Worm (Caenorhabditis elegans) whole organism, L1 larva: Measurements from ENCODE around the gene nhr-39.

ENCODE experiments used
- C16A3.4 ChIP-seq: fragments of 150-350 bp; optimal IDR thresholded peaks from 2 replicates; lab custom pipeline; 2014; ENCODE audit warnings: missing biosample characterization, missing genetic modification characterization
- C34B4.2 ChIP-seq: sonication (generic microtip); optimal IDR thresholded peaks from 2 replicates; lab custom pipeline; 2017; ENCODE audit warnings: mild to moderate bottlenecking, missing genetic modification characterization, missing compliant biosample characterization
- Y116A8C.19 ChIP-seq: sonication (generic microtip); optimal IDR thresholded peaks from 2 replicates; lab custom pipeline; 2016; ENCODE audit warnings: missing compliant biosample characterization, missing genetic modification characterization, borderline replicate concordance
- aha-1 ChIP-seq: fragments of 150-350 bp; optimal IDR thresholded peaks from 2 replicates; lab custom pipeline; 2014; ENCODE audit warnings: missing biosample characterization, missing genetic modification characterization
- alr-1 ChIP-seq: fragments of 200-800 bp; sonication (Bioruptor generic); optimal IDR thresholded peaks from 2 replicates; lab custom pipeline; 2018; ENCODE audit warnings: borderline replicate concordance, mild to moderate bottlenecking, missing genetic modification characterization, missing compliant biosample characterization
- aly-2 ChIP-seq: fragments of 150-350 bp; optimal IDR thresholded peaks from 2 replicates; lab custom pipeline; 2014; ENCODE audit warnings: missing biosample characterization, missing genetic modification characterization
- ceh-63 ChIP-seq: fragments of 200-800 bp; sonication (Bioruptor generic); optimal IDR thresholded peaks from 2 replicates; lab custom pipeline; 2018; ENCODE audit warnings: mild to moderate bottlenecking, missing genetic modification characterization, missing compliant biosample characterization
- ceh-82 ChIP-seq, 3 experiments: fragments of 150-350 bp in 1 of 3; sonication (generic microtip) in 2 of 3; optimal IDR thresholded peaks; 2 replicates each; lab custom pipeline; 2014 to 2017; ENCODE audit warnings: missing biosample characterization in 3 of 3, missing genetic modification characterization in 3 of 3
- ces-1 ChIP-seq: fragments of 150-350 bp; optimal IDR thresholded peaks from 2 replicates; lab custom pipeline; 2014; ENCODE audit warnings: missing biosample characterization, missing genetic modification reagents, missing genetic modification characterization
- dpl-1 ChIP-seq, 3 experiments: fragments of 150-350 bp in 2 of 3; sonication (generic microtip) in 1 of 3; optimal IDR thresholded peaks; 2 replicates each; lab custom pipeline; 2014 to 2017; ENCODE audit warnings: missing biosample characterization in 3 of 3, missing genetic modification characterization in 3 of 3, missing genetic modification reagents in 3 of 3
- efl-3 ChIP-seq: fragments of 200-800 bp; sonication (Bioruptor generic); optimal IDR thresholded peaks from 2 replicates; lab custom pipeline; 2018; ENCODE audit warnings: mild to moderate bottlenecking, missing genetic modification characterization, missing compliant biosample characterization
- egl-13 ChIP-seq: sonication (generic microtip); optimal IDR thresholded peaks from 2 replicates; lab custom pipeline; 2016; ENCODE audit warnings: missing genotype, missing genetic modification reagents, missing genetic modification characterization, missing compliant biosample characterization
- egl-27 ChIP-seq, 2 experiments: fragments of 150-350 bp in 1 of 2; sonication (generic microtip); optimal IDR thresholded peaks; 3 replicates each; lab custom pipeline; 2017 to 2018; ENCODE audit warnings: missing biosample characterization in 2 of 2, missing genetic modification characterization in 2 of 2, missing genetic modification reagents in 2 of 2
- elt-2 ChIP-seq: sonication (generic microtip); optimal IDR thresholded peaks from 2 replicates; lab custom pipeline; 2016; ENCODE audit warnings: missing genetic modification characterization, mild to moderate bottlenecking, inconsistent platforms, missing compliant biosample characterization, missing genetic modification reagents
- ets-5 ChIP-seq: fragments of 200-800 bp; sonication (Bioruptor generic); IDR thresholded peaks from 2 replicates; pipeline ENCODE4 v1.3.6; 2022; ENCODE audit warnings: missing genetic modification characterization, missing compliant biosample characterization
- fkh-4 ChIP-seq: sonication (generic microtip); optimal IDR thresholded peaks from 2 replicates; lab custom pipeline; 2016; ENCODE audit warnings: missing compliant biosample characterization, missing genetic modification characterization, borderline replicate concordance
- hlh-17 ChIP-seq: fragments of 200-800 bp; sonication (Bioruptor generic); optimal IDR thresholded peaks from 2 replicates; lab custom pipeline; 2018; ENCODE audit warnings: missing genetic modification characterization, mild to moderate bottlenecking, missing compliant biosample characterization, moderate library complexity, borderline replicate concordance
- hpl-2 ChIP-seq: fragments of 150-350 bp; optimal IDR thresholded peaks from 2 replicates; lab custom pipeline; 2014; ENCODE audit warnings: missing biosample characterization, missing genetic modification reagents, missing genetic modification characterization
- irx-1 ChIP-seq: sonication (generic microtip); optimal IDR thresholded peaks from 2 replicates; lab custom pipeline; 2016; ENCODE audit warnings: missing genetic modification characterization, missing compliant biosample characterization
- isw-1 ChIP-seq: fragments of 200-800 bp; sonication (Bioruptor generic); IDR thresholded peaks from 2 replicates; pipeline ENCODE4 v1.3.6; 2022; ENCODE audit warnings: missing genetic modification characterization, missing compliant biosample characterization
- jun-1 ChIP-seq: fragments of 150-350 bp; optimal IDR thresholded peaks from 2 replicates; lab custom pipeline; 2014; ENCODE audit warnings: missing biosample characterization, missing genetic modification reagents, missing genetic modification characterization
- lin-14 ChIP-seq: fragments of 200-800 bp; sonication (Bioruptor generic); optimal IDR thresholded peaks from 2 replicates; lab custom pipeline; 2018; ENCODE audit warnings: mild to moderate bottlenecking, missing genetic modification characterization, moderate library complexity, missing compliant biosample characterization
- lin-15B ChIP-seq: fragments of 150-350 bp; sonication (generic microtip); optimal IDR thresholded peaks from 3 replicates; lab custom pipeline; 2014; ENCODE audit warnings: missing biosample characterization, missing genetic modification characterization
- lin-35 ChIP-seq, 2 experiments: fragments of 150-350 bp; optimal IDR thresholded peaks; 2 replicates each; lab custom pipeline; 2014; ENCODE audit warnings: missing biosample characterization in 2 of 2, missing genetic modification characterization in 2 of 2, missing genetic modification reagents in 2 of 2
- lir-3 ChIP-seq: sonication (generic microtip); optimal IDR thresholded peaks from 2 replicates; lab custom pipeline; 2016; ENCODE audit warnings: mild to moderate bottlenecking, missing genetic modification characterization, moderate library complexity, missing compliant biosample characterization; ENCODE audit not compliant: poor library complexity
- lsy-2 ChIP-seq, 2 experiments: fragments of 150-350 bp; optimal IDR thresholded peaks; 2 replicates each; lab custom pipeline; 2014; ENCODE audit warnings: missing biosample characterization in 2 of 2, missing genetic modification characterization in 2 of 2
- mdl-1 ChIP-seq, 2 experiments: fragments of 150-350 bp; optimal IDR thresholded peaks; 2 replicates each; lab custom pipeline; 2014 to 2017; ENCODE audit warnings: missing biosample characterization in 2 of 2, missing genetic modification characterization in 2 of 2, inconsistent platforms in 1 of 2
- mef-2 ChIP-seq: fragments of 150-350 bp; optimal IDR thresholded peaks from 2 replicates; lab custom pipeline; 2014; ENCODE audit warnings: missing biosample characterization, missing genetic modification characterization
- nhr-11 ChIP-seq: fragments of 150-350 bp; optimal IDR thresholded peaks from 2 replicates; lab custom pipeline; 2014; ENCODE audit warnings: missing biosample characterization, missing genetic modification characterization
- nhr-20 ChIP-seq: sonication (generic microtip); optimal IDR thresholded peaks from 2 replicates; lab custom pipeline; 2016; ENCODE audit warnings: mild to moderate bottlenecking, missing genetic modification characterization, missing compliant biosample characterization
- nhr-237 ChIP-seq: fragments of 150-350 bp; optimal IDR thresholded peaks from 2 replicates; lab custom pipeline; 2014; ENCODE audit warnings: missing biosample characterization, missing genetic modification characterization
- nhr-71 ChIP-seq: sonication (generic microtip); optimal IDR thresholded peaks from 2 replicates; lab custom pipeline; 2016; ENCODE audit warnings: mild to moderate bottlenecking, missing genetic modification characterization, moderate library complexity, missing compliant biosample characterization
- nhr-76 ChIP-seq: sonication (generic microtip); optimal IDR thresholded peaks from 2 replicates; lab custom pipeline; 2017; ENCODE audit warnings: missing biosample characterization, missing genetic modification characterization
- nhr-77 ChIP-seq: fragments of 150-350 bp; optimal IDR thresholded peaks from 2 replicates; lab custom pipeline; 2014; ENCODE audit warnings: missing biosample characterization, missing genetic modification characterization
- nhr-84 ChIP-seq: sonication (generic microtip); optimal IDR thresholded peaks from 2 replicates; lab custom pipeline; 2017; ENCODE audit warnings: missing biosample characterization, missing genetic modification characterization
- pag-3 ChIP-seq: sonication (generic microtip); optimal IDR thresholded peaks from 2 replicates; lab custom pipeline; 2017; ENCODE audit warnings: missing genetic modification characterization, mild to moderate bottlenecking, missing compliant biosample characterization, antibody characterized with exemption, borderline replicate concordance; ENCODE audit not compliant: insufficient read depth
- snu-23 ChIP-seq: sonication (generic microtip); optimal IDR thresholded peaks from 2 replicates; lab custom pipeline; 2016; ENCODE audit warnings: missing genetic modification characterization, missing compliant biosample characterization
- sox-4 ChIP-seq: sonication (generic microtip); optimal IDR thresholded peaks from 2 replicates; lab custom pipeline; 2016; ENCODE audit warnings: missing genetic modification characterization, missing compliant biosample characterization
- sup-37 ChIP-seq: fragments of 200-800 bp; sonication (Bioruptor generic); optimal IDR thresholded peaks from 2 replicates; lab custom pipeline; 2018; ENCODE audit warnings: mild to moderate bottlenecking, missing genetic modification characterization, missing compliant biosample characterization
- swsn-7 ChIP-seq: sonication (generic microtip); optimal IDR thresholded peaks from 2 replicates; lab custom pipeline; 2016; ENCODE audit warnings: missing genetic modification characterization, missing compliant biosample characterization
- tbx-2 ChIP-seq: sonication (generic microtip); optimal IDR thresholded peaks from 2 replicates; lab custom pipeline; 2016; ENCODE audit warnings: missing genetic modification characterization, missing compliant biosample characterization
- unc-30 ChIP-seq: sonication (generic microtip); optimal IDR thresholded peaks from 2 replicates; lab custom pipeline; 2017; ENCODE audit warnings: missing biosample characterization, missing genetic modification characterization
- unc-62 ChIP-seq: fragments of 150-350 bp; optimal IDR thresholded peaks from 2 replicates; lab custom pipeline; 2014; ENCODE audit warnings: missing biosample characterization, missing genetic modification reagents, missing genetic modification characterization
- unc-86 ChIP-seq: sonication (generic microtip); optimal IDR thresholded peaks from 2 replicates; lab custom pipeline; 2016; ENCODE audit warnings: missing genetic modification characterization, missing compliant biosample characterization
- unc-98 ChIP-seq: fragments of 200-800 bp; sonication (Bioruptor generic); IDR thresholded peaks from 2 replicates; pipeline ENCODE4 v1.3.6; 2022; ENCODE audit warnings: missing genetic modification characterization, missing compliant biosample characterization
- xbp-1 ChIP-seq: sonication (generic microtip); optimal IDR thresholded peaks from 2 replicates; lab custom pipeline; 2016; ENCODE audit warnings: missing genetic modification characterization, missing compliant biosample characterization
- zip-4 ChIP-seq: fragments of 200-800 bp; sonication (Bioruptor generic); optimal IDR thresholded peaks from 2 replicates; lab custom pipeline; 2018; ENCODE audit warnings: mild to moderate bottlenecking, missing genetic modification characterization, moderate library complexity, missing compliant biosample characterization
- ztf-11 ChIP-seq, 2 experiments: sonication (generic microtip); optimal IDR thresholded peaks; 2 replicates each; lab custom pipeline; 2016 to 2017; ENCODE audit warnings: missing genetic modification characterization in 2 of 2, missing biosample characterization in 1 of 2, missing compliant biosample characterization in 1 of 2

The nhr-39 gene

DNA sequence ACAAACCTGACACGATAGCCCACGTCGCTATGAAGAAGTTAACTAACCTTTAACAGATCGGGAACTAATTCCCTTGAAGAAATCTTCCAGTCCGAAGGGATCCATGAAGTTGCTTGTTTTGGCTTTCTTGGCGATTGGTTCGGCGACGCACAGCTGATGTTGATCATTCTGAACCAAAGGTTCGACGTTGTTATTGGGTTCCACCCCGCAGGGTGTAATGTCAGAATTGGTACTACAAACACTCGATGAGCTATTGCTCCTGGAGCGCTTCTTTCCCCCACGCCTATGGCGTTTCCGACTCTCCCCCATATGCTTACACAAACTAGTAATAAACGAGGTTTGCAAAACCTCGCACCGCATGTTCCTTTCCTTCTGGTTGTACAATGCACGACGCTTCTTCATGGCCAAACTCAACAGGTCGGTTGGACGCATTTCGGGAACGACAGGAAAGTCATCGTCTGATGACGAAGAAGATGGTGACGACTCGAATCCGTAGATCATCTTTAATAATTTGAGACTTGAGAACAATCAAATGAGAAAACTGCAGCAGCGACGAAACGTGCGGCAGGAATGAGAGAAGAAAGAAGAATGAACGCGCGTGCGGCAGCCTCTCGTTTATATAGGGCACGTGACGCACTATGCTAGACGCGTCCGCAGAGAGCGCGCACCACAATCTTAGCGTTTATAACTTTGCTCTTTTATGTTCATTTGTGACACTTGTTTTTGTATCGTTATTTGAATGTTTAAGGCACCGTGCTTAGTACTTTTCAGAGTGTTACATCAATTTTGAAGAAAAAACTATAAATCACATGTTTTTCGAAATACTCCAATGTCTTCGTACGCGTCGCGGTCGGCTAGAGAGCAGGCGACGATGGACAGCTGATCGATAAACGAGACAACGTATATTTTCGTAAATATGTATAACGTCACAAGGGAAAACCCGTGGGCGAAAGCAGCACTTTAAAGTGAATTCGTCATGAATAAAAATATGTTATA is 40.8 kb downstream of the nhr-39 start, which contains the start of gene tos-1 (continued):
- TF ChIP-seq nhr-11 (tag; lab: Kevin White, UChicago) (peak; percentile 97), unc-62 (GFP tag; lab: Kevin White, UChicago) (peak; percentile 90), irx-1 (tag; lab: Kevin White, UChicago) (peak; percentile 98), ceh-82 (tag; optimal IDR thresholded peaks at IDR 0.05; lab: Kevin White, UChicago) (peak; percentile 73 to 95 (median 94)), nhr-76 (tag; lab: Kevin White, UChicago) (peak; percentile 85), fkh-4 (tag; lab: Kevin White, UChicago) (peak; percentile 92), nhr-77 (peak; percentile 98), nhr-71 (tag; lab: Kevin White, UChicago) (peak; percentile 100), elt-2 (tag; lab: Kevin White, UChicago) (peak; percentile 98), unc-98 (peak; percentile 97), egl-13 (peak; percentile 99), efl-3 (peak; percentile 70), xbp-1 (tag; lab: Kevin White, UChicago) (peak; percentile 99), jun-1 (peak; percentile 99), mef-2 (peak; percentile 14), lin-35 (GFP tag; optimal IDR thresholded peaks at IDR 0.05; lab: Kevin White, UChicago) (peak; percentile 87 to 93), unc-30 (tag; lab: Kevin White, UChicago) (no peak), isw-1 (GFP tag; lab: Robert Waterston, UW) (peak; percentile 99), sox-4 (tag; lab: Kevin White, UChicago) (peak; percentile 97), aha-1 (peak; percentile 90), ztf-11 (tag; optimal IDR thresholded peaks at IDR 0.05; lab: Kevin White, UChicago) (peak in 1 of 2 experiments; percentile 96), dpl-1 (GFP tag; optimal IDR thresholded peaks at IDR 0.05; lab: Kevin White, UChicago) (peak; percentile 78 to 85 (median 80)), lin-14 (GFP tag; lab: Kevin White, UChicago) (peak; percentile 100), lin-15B (peak; percentile 66), tbx-2 (tag; lab: Kevin White, UChicago) (peak; percentile 99), hlh-17 (GFP tag; lab: Kevin White, UChicago) (no peak), pag-3 (tag; lab: Kevin White, UChicago) (peak; percentile 7), alr-1 (tag; lab: Kevin White, UChicago) (no peak), ces-1 (GFP tag; lab: Kevin White, UChicago) (no peak), snu-23 (GFP tag; lab: Kevin White, UChicago) (peak; percentile 100), swsn-7 (tag; lab: Kevin White, UChicago) (peak; percentile 100), nhr-20 (peak; percentile 100), unc-86 (tag; lab: Kevin White, UChicago) (peak; percentile 100), lir-3 (tag; lab: Kevin White, UChicago) (peak; percentile 89), Y116A8C.19 (tag; lab: Kevin White, UChicago) (peak; percentile 44), C34B4.2 (tag; lab: Kevin White, UChicago) (peak; percentile 90), nhr-84 (tag; lab: Kevin White, UChicago) (peak; percentile 71), egl-27 (tag; optimal IDR thresholded peaks at IDR 0.05; lab: Kevin White, UChicago) (peak; percentile 82 to 95), nhr-237 (peak; percentile 94), ceh-63 (GFP tag; lab: Kevin White, UChicago) (peak; percentile 48), zip-4 (GFP tag; lab: Kevin White, UChicago) (peak; percentile 98), mdl-1 (tag; optimal IDR thresholded peaks at IDR 0.05; lab: Kevin White, UChicago) (peak; percentile 91 to 97), ets-5 (GFP tag; lab: Robert Waterston, UW) (0 out of 2 replicates have a peak, but pooled peaks have one; percentile 69), aly-2 (peak; percentile 86), hpl-2 (GFP tag; lab: Kevin White, UChicago) (peak; percentile 95), sup-37 (GFP tag; lab: Kevin White, UChicago) (peak; percentile 98), lsy-2 (tag; optimal IDR thresholded peaks at IDR 0.05; lab: Kevin White, UChicago) (peak; percentile 89 to 96), C16A3.4 (tag; lab: Kevin White, UChicago) (peak; percentile 97)
